Fruit fly (Drosophila melanogaster) S2 (cell line): ENCODE measurements around the gene CG6739.

ENCODE experiments used
- CG8478 ChIP-seq: fragments of >200 bp; optimal IDR thresholded peaks from 2 replicates; lab custom pipeline; 2018
- CTCF ChIP-seq, 2 experiments: fragments of >200 bp; optimal IDR thresholded peaks; 2 replicates each; lab custom pipeline; 2018

The CG6739 gene

dm6 chr2L:7608083-7608482, at the start of gene CG6739:
Gene CG6739, plus strand, starts transcription at chr2L:7608389.
- TF ChIP-seq CG8478 (lab: Kevin White, UChicago): no peak
- no peak for TF ChIP-seq CTCF (optimal IDR thresholded peaks at IDR 0.05; lab: Kevin White, UChicago)

dm6 chr2L:7559532-7559931, 48.7 kb upstream of the CG6739 start:
- no peak for TF ChIP-seq CG8478 (lab: Kevin White, UChicago)
- TF ChIP-seq CTCF (optimal IDR thresholded peaks at IDR 0.05; lab: Kevin White, UChicago): no peak

- TF ChIP-seq CTCF (optimal IDR thresholded peaks at IDR 0.05; lab: Kevin White, UChicago): no peak
These were observed 45.6 kb upstream of the CG6739 start for dm6 chr2L:7562542-7562941.

dm6 chr2L:7564856-7565255, 43.3 kb upstream of the CG6739 start:
- TF ChIP-seq CG8478 (lab: Kevin White, UChicago): no peak
- no peak for TF ChIP-seq CTCF (optimal IDR thresholded peaks at IDR 0.05; lab: Kevin White, UChicago)

- TF ChIP-seq CTCF (optimal IDR thresholded peaks at IDR 0.05; lab: Kevin White, UChicago) (no peak), CG8478 (lab: Kevin White, UChicago) (no peak)
These were observed 41.6 kb upstream of the CG6739 start for dm6 chr2L:7566627-7567026.

dm6 chr2L:7570529-7570928, 37.7 kb upstream of the CG6739 start:
- no peak for TF ChIP-seq CG8478 (lab: Kevin White, UChicago)
- TF ChIP-seq CTCF (optimal IDR thresholded peaks at IDR 0.05; lab: Kevin White, UChicago): no peak

dm6 chr2L:7571667-7572502, 36.3 kb upstream of the CG6739 start:
- TF ChIP-seq CTCF (optimal IDR thresholded peaks at IDR 0.05; lab: Kevin White, UChicago) (no peak), CG8478 (lab: Kevin White, UChicago) (no peak)

dm6 chr2L:7572839-7573546, 35.2 kb upstream of the CG6739 start:
- TF ChIP-seq CG8478 (lab: Kevin White, UChicago): no peak
- TF ChIP-seq CTCF (optimal IDR thresholded peaks at IDR 0.05; lab: Kevin White, UChicago): no peak

- no peak for TF ChIP-seq CTCF (optimal IDR thresholded peaks at IDR 0.05; lab: Kevin White, UChicago)
- TF ChIP-seq CG8478 (lab: Kevin White, UChicago): no peak
These were observed 34.7 kb upstream of the CG6739 start for dm6 chr2L:7573547-7573870.

DNA sequence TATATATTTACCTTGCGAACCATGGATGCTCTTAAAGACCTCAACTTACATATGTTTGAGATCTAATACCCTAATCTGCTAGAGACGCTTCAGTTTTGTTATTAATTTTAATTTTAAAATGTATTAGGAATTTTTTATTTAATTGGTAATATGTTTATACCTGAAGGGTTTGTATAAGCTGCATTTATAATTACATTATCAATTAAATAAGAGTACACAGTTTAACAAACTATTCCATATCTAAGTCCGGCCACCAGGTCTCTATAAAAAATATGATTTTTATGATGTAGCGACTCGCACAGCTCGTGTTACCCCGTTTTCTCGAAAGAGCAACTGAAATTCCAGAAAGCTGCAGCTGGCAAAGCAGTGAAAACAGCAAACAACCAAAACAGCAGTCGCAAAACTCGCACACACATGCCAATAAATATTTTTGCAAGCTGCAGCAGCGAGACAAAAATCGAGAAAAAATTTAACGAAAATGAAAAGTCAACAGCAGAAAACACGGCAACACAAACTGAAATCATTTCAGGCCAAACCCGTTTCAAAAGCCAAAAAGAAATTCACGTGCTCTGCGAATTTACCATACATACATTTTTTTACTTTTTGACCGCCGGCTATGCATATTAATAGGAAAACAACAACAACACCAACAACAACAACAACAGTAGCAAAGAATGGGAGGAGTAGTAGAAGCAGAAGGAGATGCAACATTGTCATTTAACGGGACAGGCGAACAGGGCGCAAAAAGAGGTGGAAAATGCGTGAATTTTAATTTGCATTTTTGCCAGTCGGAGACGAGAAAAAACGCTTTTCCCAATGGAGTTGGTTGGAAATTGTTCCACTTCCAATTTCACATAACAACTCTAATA, 33.7 kb upstream of the CG6739 start:
- TF ChIP-seq CG8478 (lab: Kevin White, UChicago) (no peak), CTCF (optimal IDR thresholded peaks at IDR 0.05; lab: Kevin White, UChicago) (no peak)

DNA sequence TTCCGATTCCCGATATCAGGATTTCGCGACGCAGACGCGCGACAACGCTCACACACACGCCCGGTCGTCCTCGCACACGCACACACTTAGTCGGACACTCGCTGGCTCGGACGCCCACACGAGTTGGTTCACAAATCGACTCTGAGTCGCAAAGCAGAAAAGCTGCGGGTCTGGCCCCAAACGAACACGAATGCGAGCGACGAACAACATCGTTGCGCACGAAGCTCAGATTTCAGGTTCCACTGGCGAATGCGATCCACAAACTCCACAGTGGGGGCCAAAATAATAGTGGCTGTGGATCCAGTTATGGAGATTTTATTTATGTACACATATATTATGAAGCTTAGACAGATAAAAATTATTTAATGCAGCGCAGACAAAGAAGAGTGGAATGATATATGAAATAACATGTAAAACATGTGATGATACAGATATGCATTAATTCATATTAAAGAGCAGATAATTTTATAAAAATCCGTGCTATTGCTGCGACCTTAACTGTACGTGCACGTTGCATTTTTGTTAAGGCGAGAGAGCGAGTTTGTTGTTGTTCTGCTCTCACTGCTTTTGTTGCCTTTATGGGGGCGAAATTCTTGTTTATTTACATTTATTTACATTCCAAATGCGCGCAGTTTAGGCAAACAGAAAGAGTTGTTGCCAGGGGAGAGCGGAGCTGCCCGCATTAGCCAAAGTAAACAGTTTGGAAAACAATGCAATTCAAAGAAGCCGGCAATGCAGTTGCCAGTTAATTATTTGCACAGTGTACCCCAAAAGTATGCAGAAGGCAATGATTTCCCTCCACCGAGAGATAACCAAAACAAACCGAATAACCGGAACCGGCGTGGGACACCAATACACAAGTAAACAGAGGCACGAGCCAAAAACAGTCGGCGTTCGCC, 31.5 kb upstream of the CG6739 start:
- TF ChIP-seq CTCF (optimal IDR thresholded peaks at IDR 0.05; lab: Kevin White, UChicago) (no peak), CG8478 (lab: Kevin White, UChicago) (no peak)

DNA sequence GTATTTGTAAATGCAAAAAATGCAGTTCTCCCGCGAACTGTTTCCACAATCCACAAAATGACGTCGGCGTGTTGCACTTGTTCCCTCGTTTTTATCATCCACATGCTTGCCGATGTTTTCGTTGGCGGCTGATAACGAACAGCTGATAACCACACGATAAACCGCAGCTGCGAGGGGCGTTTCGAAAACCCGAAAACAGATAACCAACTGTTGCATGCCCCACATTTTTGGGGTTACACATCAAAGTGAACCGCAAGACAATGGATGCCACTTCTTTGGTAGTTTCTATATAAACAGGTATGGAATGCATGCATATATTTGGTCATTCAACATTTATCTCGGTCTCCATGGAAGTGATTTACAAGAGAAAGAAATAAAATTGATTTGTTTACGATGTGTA, 30.5 kb upstream of the CG6739 start:
- no peak for TF ChIP-seq CG8478 (lab: Kevin White, UChicago)
- no peak for TF ChIP-seq CTCF (optimal IDR thresholded peaks at IDR 0.05; lab: Kevin White, UChicago)

- no peak for TF ChIP-seq CG8478 (lab: Kevin White, UChicago)
- no peak for TF ChIP-seq CTCF (optimal IDR thresholded peaks at IDR 0.05; lab: Kevin White, UChicago)
These were observed 29.3 kb upstream of the CG6739 start, which contains the start of gene RapGAP1 for dm6 chr2L:7578880-7579279. Gene RapGAP1, minus strand, starts transcription at chr2L:7578980.
